Fruit fly (Drosophila melanogaster): ENCODE results near the gene primo-2.

Gene primo-2

dm6 chr3R:13686371-13687211 is 25.0 kb downstream of the primo-2 start, which contains the start of gene omd (continued):
- TF ChIP-seq CG10654 (GFP tag; optimal IDR thresholded peaks at IDR 0.05) (peak; percentile 5), CG12299 (tag; optimal IDR thresholded peaks at IDR 0.05) (peak; percentile 42), sc (optimal IDR thresholded peaks at IDR 0.05) (no peak), sc (GFP tag; optimal IDR thresholded peaks at IDR 0.05) (peak; percentile 43), CG33557 (GFP tag; optimal IDR thresholded peaks at IDR 0.05) (peak; percentile 65), tin (GFP tag; optimal IDR thresholded peaks at IDR 0.05) (peak; percentile 6), CG31441 (GFP tag; IDR thresholded peaks at IDR 0.05) (no peak), CG17912 (GFP tag; optimal IDR thresholded peaks at IDR 0.05) (peak; percentile 56), wek (GFP tag; optimal IDR thresholded peaks at IDR 0.05) (peak; percentile 80), Hr3 (GFP tag; optimal IDR thresholded peaks at IDR 0.05) (peak; percentile 25), CG1233 (GFP tag; optimal IDR thresholded peaks at IDR 0.05) (peak; percentile 57), CG4404 (GFP tag; IDR thresholded peaks at IDR 0.05) (no peak), CG11696 (GFP tag; IDR thresholded peaks at IDR 0.05) (no peak), CG15514 (GFP tag; optimal IDR thresholded peaks at IDR 0.05) (no peak), Nf-YA (GFP tag; IDR thresholded peaks at IDR 0.05) (peak; percentile 68; the same call in 1 of the 2 replicates), CG17186 (GFP tag; optimal IDR thresholded peaks at IDR 0.05) (peak; percentile 69), CG12659 (GFP tag; optimal IDR thresholded peaks at IDR 0.05) (no peak), bsh (GFP tag; optimal IDR thresholded peaks at IDR 0.05) (peak in 1 of 2 experiments; percentile 59), ewg (GFP tag; optimal IDR thresholded peaks at IDR 0.05) (peak; percentile 28), PHDP (tag; optimal IDR thresholded peaks at IDR 0.05) (no peak), Atf-2 (GFP tag; optimal IDR thresholded peaks at IDR 0.05) (peak; percentile 45), CG18262 (tag; optimal IDR thresholded peaks at IDR 0.05) (no peak), CG11456 (GFP tag; IDR thresholded peaks at IDR 0.05) (0 out of 3 replicates have a peak, but pooled peaks have one; percentile 53), Hand (GFP tag; optimal IDR thresholded peaks at IDR 0.05) (peak; percentile 41), Dip3 (GFP tag; optimal IDR thresholded peaks at IDR 0.05) (no peak), Antp (GFP tag; optimal IDR thresholded peaks at IDR 0.05) (peak; percentile 26), CG15479 (GFP tag; optimal IDR thresholded peaks at IDR 0.05) (peak; percentile 15), CG15601 (tag; optimal IDR thresholded peaks at IDR 0.05) (no peak), dpn (GFP tag; optimal IDR thresholded peaks at IDR 0.05) (peak; percentile 32 to 56), bab2 (GFP tag; optimal IDR thresholded peaks at IDR 0.05) (peak; percentile 79), NC2α (GFP tag; optimal IDR thresholded peaks at IDR 0.05) (no peak), CG6175 (GFP tag; IDR thresholded peaks at IDR 0.05) (no peak), Jarid2 (GFP tag; optimal IDR thresholded peaks at IDR 0.05) (peak; percentile 19), chn (GFP tag; optimal IDR thresholded peaks at IDR 0.05) (peak; percentile 43), phol (tag; optimal IDR thresholded peaks at IDR 0.05) (no peak), lmd (GFP tag; IDR thresholded peaks at IDR 0.05) (peak; percentile 26; the same call in 1 of the 2 replicates), CG6813 (GFP tag; optimal IDR thresholded peaks at IDR 0.05) (peak; percentile 85), cwo (GFP tag; optimal IDR thresholded peaks at IDR 0.05) (peak; percentile 61), CG11695 (GFP tag; IDR thresholded peaks at IDR 0.05) (peak; percentile 37; the same call in 1 of the 3 replicates), CG9609 (GFP tag; optimal IDR thresholded peaks at IDR 0.05) (peak; percentile 17), CG16779 (GFP tag; IDR thresholded peaks at IDR 0.05) (0 out of 2 replicates have a peak, but pooled peaks have one; percentile 10), Sox100B (GFP tag; optimal IDR thresholded peaks at IDR 0.05) (peak; percentile 70), Nf-YC (tag; optimal IDR thresholded peaks at IDR 0.05) (no peak), CG7271 (tag; optimal IDR thresholded peaks at IDR 0.05) (no peak), unpg (GFP tag; optimal IDR thresholded peaks at IDR 0.05) (no peak), repo (GFP tag; optimal IDR thresholded peaks at IDR 0.05) (peak; percentile 25), Hey (tag; optimal IDR thresholded peaks at IDR 0.05) (peak; percentile 84), CG12769 (tag; optimal IDR thresholded peaks at IDR 0.05) (no peak)

Data from whole organism, embryonic.